Fruit fly (Drosophila melanogaster) whole organism, embryonic: ENCODE data around the gene CG6409.

Source experiments
- BtbVII ChIP-seq: fragments of 200-800 bp; sonication (Bioruptor generic); optimal IDR thresholded peaks from 3 replicates; lab custom pipeline; 2017; ENCODE audit warnings: missing biosample characterization, mild to moderate bottlenecking, missing genetic modification characterization
- CG1024 ChIP-seq: fragments of 200-800 bp; sonication (Bioruptor generic); IDR thresholded peaks from 2 replicates; pipeline ENCODE4 v1.3.6; 2022; ENCODE audit warnings: missing biosample characterization, missing genetic modification characterization
- CG11085 ChIP-seq: fragments of 200-800 bp; sonication (Bioruptor generic); IDR thresholded peaks from 2 replicates; pipeline ENCODE4 v1.3.6; 2022; ENCODE audit warnings: missing biosample characterization, missing genetic modification characterization
- CG11456 ChIP-seq: fragments of 200-800 bp; sonication (Bioruptor generic); IDR thresholded peaks from 3 replicates; pipeline ENCODE4 v1.3.6; 2022; ENCODE audit warnings: missing biosample characterization, missing genetic modification characterization
- CG11696 ChIP-seq: fragments of 200-800 bp; sonication (Bioruptor generic); IDR thresholded peaks from 2 replicates; pipeline ENCODE4 v1.3.6; 2022; ENCODE audit warnings: missing biosample characterization, missing genetic modification characterization
- CG12155 ChIP-seq: fragments of 200-800 bp; sonication (Bioruptor generic); optimal IDR thresholded peaks from 3 replicates; lab custom pipeline; 2016; ENCODE audit warnings: missing biosample characterization, missing genetic modification characterization
- CG15514 ChIP-seq: fragments of 200-800 bp; sonication (Bioruptor generic); optimal IDR thresholded peaks from 3 replicates; lab custom pipeline; 2017; ENCODE audit warnings: missing biosample characterization, missing genetic modification characterization, mild to moderate bottlenecking, moderate library complexity, missing genetic modification reagents
- CG17385 ChIP-seq: fragments of 200-800 bp; sonication (Bioruptor generic); optimal IDR thresholded peaks from 3 replicates; lab custom pipeline; 2018; ENCODE audit warnings: missing biosample characterization, mild to moderate bottlenecking, missing genetic modification characterization
- CG18262 ChIP-seq: fragments of 200-800 bp; optimal IDR thresholded peaks from 3 replicates; lab custom pipeline; 2019; ENCODE audit warnings: missing biosample characterization, mild to moderate bottlenecking, missing genetic modification characterization, moderate library complexity
- CG2116 ChIP-seq: fragments of 200-800 bp; sonication (Bioruptor generic); optimal IDR thresholded peaks from 3 replicates; lab custom pipeline; 2018; ENCODE audit warnings: missing biosample characterization, mild to moderate bottlenecking, missing genetic modification characterization
- CG2120 ChIP-seq: fragments of 200-800 bp; sonication (Bioruptor generic); optimal IDR thresholded peaks from 3 replicates; lab custom pipeline; 2016; ENCODE audit warnings: missing biosample characterization, missing genetic modification characterization
- CG31388 ChIP-seq: fragments of 200-800 bp; sonication (Bioruptor generic); optimal IDR thresholded peaks from 2 replicates; lab custom pipeline; 2016; ENCODE audit warnings: missing biosample characterization, missing genetic modification characterization
- CG34422 ChIP-seq: fragments of 200-800 bp; sonication (Bioruptor generic); IDR thresholded peaks from 3 replicates; pipeline ENCODE4 v1.3.6; 2022; ENCODE audit warnings: missing biosample characterization, missing genetic modification characterization
- CG3838 ChIP-seq: fragments of 200-800 bp; sonication (Bioruptor generic); optimal IDR thresholded peaks from 3 replicates; lab custom pipeline; 2016; ENCODE audit warnings: missing biosample characterization, missing genetic modification characterization
- CG4360 ChIP-seq: fragments of 200-800 bp; sonication (Bioruptor generic); IDR thresholded peaks from 2 replicates; pipeline ENCODE4 v1.3.6; 2022; ENCODE audit warnings: missing biosample characterization, missing genetic modification characterization
- CG6854 ChIP-seq: fragments of 200-800 bp; sonication (Bioruptor generic); optimal IDR thresholded peaks from 3 replicates; lab custom pipeline; 2017; ENCODE audit warnings: missing biosample characterization, mild to moderate bottlenecking, missing genetic modification characterization
- CG7357 ChIP-seq: fragments of 200-800 bp; sonication (Bioruptor generic); IDR thresholded peaks from 3 replicates; pipeline ENCODE4 v1.3.6; 2022; ENCODE audit warnings: missing biosample characterization, missing genetic modification characterization
- CG9437 ChIP-seq: fragments of 200-800 bp; sonication (Bioruptor generic); optimal IDR thresholded peaks from 2 replicates; lab custom pipeline; 2018; ENCODE audit warnings: missing biosample characterization, mild to moderate bottlenecking, missing genetic modification characterization
- Deaf1 ChIP-seq: fragments of 200-800 bp; optimal IDR thresholded peaks from 3 replicates; lab custom pipeline; 2019; ENCODE audit warnings: missing biosample characterization, mild to moderate bottlenecking, missing genetic modification characterization, moderate library complexity
- Dip3 ChIP-seq: fragments of 200-800 bp; sonication (Bioruptor generic); optimal IDR thresholded peaks from 3 replicates; lab custom pipeline; 2016; ENCODE audit warnings: missing biosample characterization, missing genetic modification characterization
- Doc3 ChIP-seq: fragments of 200-800 bp; sonication (Bioruptor generic); IDR thresholded peaks from 3 replicates; pipeline ENCODE4 v1.3.6; 2022; ENCODE audit warnings: missing biosample characterization, missing genetic modification characterization; ENCODE audit not compliant: partially characterized antibody
- E2f2 ChIP-seq: fragments of 200-800 bp; sonication (Bioruptor generic); IDR thresholded peaks from 2 replicates; pipeline ENCODE4 v1.3.6; 2022; ENCODE audit warnings: missing biosample characterization, missing genetic modification characterization
- Fer1 ChIP-seq: fragments of 200-800 bp; sonication (Bioruptor generic); optimal IDR thresholded peaks from 2 replicates; lab custom pipeline; 2017; ENCODE audit warnings: missing biosample characterization, mild to moderate bottlenecking, missing genetic modification characterization
- Fer3 ChIP-seq: fragments of 200-800 bp; sonication (Bioruptor generic); optimal IDR thresholded peaks from 2 replicates; lab custom pipeline; 2018; ENCODE audit warnings: missing biosample characterization, mild to moderate bottlenecking, missing genetic modification characterization, moderate library complexity
- Hr3 ChIP-seq: fragments of 200-800 bp; sonication (Bioruptor generic); optimal IDR thresholded peaks from 3 replicates; lab custom pipeline; 2016; ENCODE audit warnings: missing biosample characterization, missing genetic modification characterization
- Hr51 ChIP-seq, 2 experiments: fragments of 200-800 bp; sonication (Bioruptor generic); optimal IDR thresholded peaks; 2 replicates in 1 of 2; 3 replicates in 1 of 2; lab custom pipeline; 2016 to 2018; ENCODE audit warnings: missing biosample characterization in 2 of 2, missing genetic modification characterization in 2 of 2, mild to moderate bottlenecking in 1 of 2, moderate library complexity in 1 of 2
- Lim3 ChIP-seq: fragments of 200-800 bp; sonication (Bioruptor generic); IDR thresholded peaks from 2 replicates; pipeline ENCODE4 v1.3.6; 2022; ENCODE audit warnings: missing biosample characterization, missing genetic modification characterization
- Med ChIP-seq: fragments of 200-800 bp; sonication (Bioruptor generic); peaks from one replicate; lab custom pipeline; 2016; ENCODE audit warnings: missing biosample characterization, missing genetic modification characterization, mild to moderate bottlenecking, inconsistent platforms, moderate library complexity
- NK7.1 ChIP-seq: fragments of 200-800 bp; sonication (Bioruptor generic); optimal IDR thresholded peaks from 3 replicates; lab custom pipeline; 2016; ENCODE audit warnings: missing biosample characterization, missing genetic modification characterization
- Usf ChIP-seq: fragments of 200-800 bp; sonication (Bioruptor generic); optimal IDR thresholded peaks from 2 replicates; lab custom pipeline; 2017; ENCODE audit warnings: missing genotype, missing biosample characterization, missing genetic modification characterization
- ac ChIP-seq: fragments of 200-800 bp; sonication (Bioruptor generic); optimal IDR thresholded peaks from 3 replicates; lab custom pipeline; 2017; ENCODE audit warnings: missing biosample characterization, mild to moderate bottlenecking, missing genetic modification characterization
- al ChIP-seq: fragments of 200-800 bp; sonication (Bioruptor generic); IDR thresholded peaks from 2 replicates; pipeline ENCODE4 v1.3.6; 2022; ENCODE audit warnings: missing biosample characterization, missing genetic modification characterization
- emc ChIP-seq: fragments of 200-800 bp; sonication (Bioruptor generic); optimal IDR thresholded peaks from 2 replicates; lab custom pipeline; 2016; ENCODE audit warnings: missing biosample characterization, missing genetic modification characterization
- ems ChIP-seq: fragments of 200-800 bp; sonication (Bioruptor generic); optimal IDR thresholded peaks from 3 replicates; lab custom pipeline; 2016; ENCODE audit warnings: missing biosample characterization, missing genetic modification characterization
- fd102C ChIP-seq: fragments of 200-800 bp; sonication (Bioruptor generic); optimal IDR thresholded peaks from 2 replicates; lab custom pipeline; 2018; ENCODE audit warnings: missing biosample characterization, mild to moderate bottlenecking, missing genetic modification characterization, moderate library complexity
- grau ChIP-seq: fragments of 200-800 bp; optimal IDR thresholded peaks from 3 replicates; lab custom pipeline; 2019; ENCODE audit warnings: missing biosample characterization, mild to moderate bottlenecking, missing genetic modification characterization, moderate library complexity
- gsb ChIP-seq: fragments of 200-800 bp; sonication (Bioruptor generic); IDR thresholded peaks from 2 replicates; pipeline ENCODE4 v1.3.6; 2022; ENCODE audit warnings: missing biosample characterization, missing genetic modification characterization
- h ChIP-seq: fragments of >200 bp; optimal IDR thresholded peaks from 2 replicates; lab custom pipeline; 2017
- lov ChIP-seq, 2 experiments: fragments of 200-800 bp in 1 of 2; fragments of >200 bp in 1 of 2; sonication (Bioruptor generic) in 1 of 2; IDR thresholded peaks in 1 of 2; optimal IDR thresholded peaks in 1 of 2; 2 replicates in 1 of 2; 3 replicates in 1 of 2; pipeline versions ENCODE4 v1.3.6 to Lab custom; 2017 to 2022; ENCODE audit warnings: missing biosample characterization in 1 of 2, missing genetic modification characterization in 1 of 2
- nerfin-1 ChIP-seq: fragments of 200-800 bp; sonication (Bioruptor generic); optimal IDR thresholded peaks from 3 replicates; lab custom pipeline; 2019; ENCODE audit warnings: missing biosample characterization, mild to moderate bottlenecking, missing genetic modification characterization, moderate library complexity
- pros ChIP-seq: fragments of 200-800 bp; sonication (Bioruptor generic); optimal IDR thresholded peaks from 3 replicates; lab custom pipeline; 2019; ENCODE audit warnings: missing biosample characterization, mild to moderate bottlenecking, missing genetic modification characterization, moderate library complexity
- sc ChIP-seq, 3 experiments: fragments of >200 bp in 2 of 3; fragments of 200-800 bp in 1 of 3; sonication (Bioruptor generic) in 1 of 3; optimal IDR thresholded peaks; 2 replicates in 2 of 3; 3 replicates in 1 of 3; lab custom pipeline; 2017; ENCODE audit warnings: mild to moderate bottlenecking in 1 of 3, missing biosample characterization in 1 of 3, missing genetic modification characterization in 1 of 3, missing genetic modification reagents in 1 of 3
- sim ChIP-seq: fragments of 200-800 bp; sonication (Bioruptor generic); IDR thresholded peaks from 2 replicates; pipeline ENCODE4 v1.3.6; 2022; ENCODE audit warnings: missing biosample characterization, missing genetic modification characterization
- sima ChIP-seq: fragments of 200-800 bp; sonication (Bioruptor generic); optimal IDR thresholded peaks from 2 replicates; lab custom pipeline; 2016; ENCODE audit warnings: missing biosample characterization, missing genetic modification characterization
- slp2 ChIP-seq: fragments of 200-800 bp; sonication (Bioruptor generic); optimal IDR thresholded peaks from 2 replicates; lab custom pipeline; 2016; ENCODE audit warnings: missing biosample characterization, missing genetic modification characterization
- so ChIP-seq: fragments of 200-800 bp; sonication (Bioruptor generic); IDR thresholded peaks from 3 replicates; pipeline ENCODE4 v1.3.6; 2022; ENCODE audit warnings: missing biosample characterization, missing genetic modification characterization
- tgo ChIP-seq: fragments of 200-800 bp; sonication (Bioruptor generic); IDR thresholded peaks from 3 replicates; pipeline ENCODE4 v1.3.6; 2022; ENCODE audit warnings: missing biosample characterization, missing genetic modification characterization
- zfh2 ChIP-seq: fragments of 200-800 bp; sonication (Bioruptor generic); optimal IDR thresholded peaks from 2 replicates; lab custom pipeline; 2016; ENCODE audit warnings: missing biosample characterization, missing genetic modification characterization

The CG6409 gene

DNA sequence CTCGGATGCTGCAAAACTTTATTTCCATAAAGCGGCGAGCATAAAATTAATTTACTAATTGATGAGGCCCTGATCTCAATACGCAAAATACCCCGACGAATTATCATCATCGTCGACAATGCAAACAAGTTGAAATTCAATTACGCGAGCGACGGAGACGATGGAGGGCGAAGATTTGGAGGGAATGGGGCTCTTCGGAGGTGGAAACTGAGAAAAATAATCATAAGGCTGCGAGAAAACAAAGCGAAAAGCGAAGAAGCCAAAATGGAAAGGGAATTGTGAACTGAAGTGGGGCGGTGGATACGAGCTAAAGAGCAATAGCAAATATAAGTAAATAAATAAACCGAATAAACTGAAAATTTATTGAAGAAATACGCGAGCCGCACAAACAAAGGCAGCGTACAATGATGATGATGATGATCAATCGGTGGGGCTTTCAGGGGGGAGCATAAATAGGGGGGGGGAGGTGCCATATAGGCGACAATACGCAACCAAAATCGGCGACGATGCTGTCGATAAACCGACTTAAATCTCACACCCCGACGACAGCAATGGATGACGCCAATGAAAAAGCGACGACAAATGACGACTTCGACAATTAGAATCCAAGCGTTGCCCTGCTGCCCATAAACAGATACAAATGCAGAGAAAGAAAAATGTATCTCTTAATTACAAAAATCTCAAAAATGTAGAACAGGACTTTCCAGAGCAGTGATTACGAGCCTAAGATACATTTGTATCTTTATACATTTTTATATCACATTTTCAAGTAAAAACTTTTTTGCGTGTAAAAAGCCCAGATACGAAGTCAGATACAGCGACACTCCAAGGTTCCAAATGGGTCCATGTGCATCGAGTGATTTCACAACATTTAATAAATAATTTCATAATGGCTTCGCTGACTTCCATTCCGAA is 44.1 kb downstream of the CG6409 start (continued):
- TF ChIP-seq CG12155 (GFP tag; lab: Kevin White, UChicago) (peak; percentile 10), sim (peak; percentile 65), CG6854 (GFP tag; lab: Kevin White, UChicago) (no peak), al (GFP tag; lab: Robert Waterston, UW) (0 out of 2 replicates have a peak, but pooled peaks have one; percentile 35), CG34422 (GFP tag; lab: Robert Waterston, UW) (peak; percentile 51; the same call in 2 of the 3 replicates), CG9437 (GFP tag; lab: Kevin White, UChicago) (peak; percentile 41), pros (GFP tag; lab: Kevin White, UChicago) (no peak), fd102C (GFP tag; lab: Kevin White, UChicago) (no peak), Hr3 (peak; percentile 60), CG31388 (GFP tag; lab: Kevin White, UChicago) (no peak), h (lab: Kevin White, UChicago) (no peak), CG7357 (GFP tag; lab: Robert Waterston, UW) (0 out of 3 replicates have a peak, but pooled peaks have one; percentile 33), CG11456 (GFP tag; lab: Robert Waterston, UW) (peak; percentile 71; the same call in 2 of the 3 replicates), Hr51 (GFP tag; optimal IDR thresholded peaks at IDR 0.05; lab: Kevin White, UChicago) (peak; percentile 19 to 79), Doc3 (GFP tag; lab: Robert Waterston, UW) (no peak), CG4360 (GFP tag; lab: Robert Waterston, UW) (no peak), CG18262 (tag; lab: Kevin White, UChicago) (peak; percentile 56), nerfin-1 (tag; lab: Kevin White, UChicago) (no peak), Fer1 (GFP tag; lab: Kevin White, UChicago) (peak; percentile 62), slp2 (GFP tag; lab: Kevin White, UChicago) (no peak), CG2116 (GFP tag; lab: Kevin White, UChicago) (peak; percentile 22), tgo (GFP tag; lab: Robert Waterston, UW) (peak; percentile 77), BtbVII (GFP tag; lab: Kevin White, UChicago) (peak; percentile 32), ems (peak; percentile 58), CG3838 (peak; percentile 10), zfh2 (GFP tag; lab: Kevin White, UChicago) (peak; percentile 12), Deaf1 (tag; lab: Kevin White, UChicago) (peak; percentile 26), E2f2 (GFP tag; lab: Robert Waterston, UW) (peak; percentile 58), CG11085 (GFP tag; lab: Robert Waterston, UW) (0 out of 2 replicates have a peak, but pooled peaks have one; percentile 21), Med (GFP tag; lab: Kevin White, UChicago) (peak; percentile 93), CG2120 (GFP tag; lab: Kevin White, UChicago) (peak; percentile 68), NK7.1 (GFP tag; lab: Kevin White, UChicago) (no peak), so (peak; percentile 69; the same call in 2 of the 3 replicates), sc (optimal IDR thresholded peaks at IDR 0.05; lab: Kevin White, UChicago) (no peak), sc (GFP tag; optimal IDR thresholded peaks at IDR 0.05; lab: Kevin White, UChicago) (peak; percentile 23), lov (optimal IDR thresholded peaks at IDR 0.05; lab: Kevin White, UChicago) (no peak), lov (GFP tag; IDR thresholded peaks at IDR 0.05; lab: Robert Waterston, UW) (peak; percentile 59; the same call in 1 of the 3 replicates), emc (GFP tag; lab: Kevin White, UChicago) (peak; percentile 19), Fer3 (tag; lab: Kevin White, UChicago) (peak; percentile 47), sima (GFP tag; lab: Kevin White, UChicago) (no peak), gsb (GFP tag; lab: Robert Waterston, UW) (no peak), Dip3 (peak; percentile 18), Usf (GFP tag; lab: Kevin White, UChicago) (no peak), Lim3 (no peak; the same call in 1 of the 2 replicates), CG11696 (GFP tag; lab: Robert Waterston, UW) (peak; percentile 49; the same call in 1 of the 2 replicates), ac (GFP tag; lab: Kevin White, UChicago) (no peak), CG17385 (peak; percentile 63), CG15514 (GFP tag; lab: Kevin White, UChicago) (peak; percentile 33), grau (tag; lab: Kevin White, UChicago) (peak; percentile 60), CG1024 (GFP tag; lab: Robert Waterston, UW) (0 out of 2 replicates have a peak, but pooled peaks have one; percentile 57)
